Fruit fly (Drosophila melanogaster) whole organism, prepupa: Measurements from ENCODE around the gene mRpL55.

Source experiments
- CG10669 ChIP-seq: fragments of 200-800 bp; sonication (Bioruptor generic); optimal IDR thresholded peaks from 3 replicates; lab custom pipeline; 2018; ENCODE audit warnings: missing biosample characterization, mild to moderate bottlenecking, missing genetic modification characterization, moderate library complexity
- CG11762 ChIP-seq: fragments of 200-800 bp; sonication (Bioruptor generic); optimal IDR thresholded peaks from 3 replicates; lab custom pipeline; 2016; ENCODE audit warnings: missing biosample characterization, missing genetic modification characterization; ENCODE audit not compliant: insufficient read depth
- CG15336 ChIP-seq: fragments of 200-800 bp; sonication (Bioruptor generic); IDR thresholded peaks from 2 replicates; pipeline ENCODE4 v1.3.6; 2022; ENCODE audit warnings: missing biosample characterization, missing genetic modification characterization
- CG1621 ChIP-seq: fragments of 200-800 bp; sonication (Bioruptor generic); optimal IDR thresholded peaks from 3 replicates; lab custom pipeline; 2018; ENCODE audit warnings: missing biosample characterization, mild to moderate bottlenecking, missing genetic modification characterization
- CG3032 ChIP-seq: fragments of 200-800 bp; optimal IDR thresholded peaks from 2 replicates; lab custom pipeline; 2019; ENCODE audit warnings: missing biosample characterization, mild to moderate bottlenecking, missing genetic modification characterization, moderate library complexity
- CG32006 ChIP-seq: fragments of 200-800 bp; sonication (Bioruptor generic); optimal IDR thresholded peaks from 3 replicates; lab custom pipeline; 2017; ENCODE audit warnings: missing biosample characterization, mild to moderate bottlenecking, missing genetic modification characterization
- CG4318 ChIP-seq: fragments of 200-800 bp; sonication (Bioruptor generic); optimal IDR thresholded peaks from 3 replicates; lab custom pipeline; 2017; ENCODE audit warnings: missing biosample characterization, mild to moderate bottlenecking, missing genetic modification characterization
- CG6163 ChIP-seq: fragments of 200-800 bp; sonication (Bioruptor generic); IDR thresholded peaks from 3 replicates; pipeline ENCODE4 v1.3.6; 2022; ENCODE audit warnings: missing biosample characterization, missing genetic modification characterization
- CG7368 ChIP-seq: fragments of 200-800 bp; sonication (Bioruptor generic); optimal IDR thresholded peaks from 3 replicates; lab custom pipeline; 2016; ENCODE audit warnings: missing biosample characterization, missing genetic modification characterization
- CG8119 ChIP-seq: fragments of 200-800 bp; sonication (Bioruptor generic); IDR thresholded peaks from 3 replicates; pipeline ENCODE4 v1.3.6; 2022; ENCODE audit warnings: missing biosample characterization, missing genetic modification characterization
- CG8319 ChIP-seq: fragments of 200-800 bp; sonication (Bioruptor generic); optimal IDR thresholded peaks from 3 replicates; lab custom pipeline; 2016; ENCODE audit warnings: missing biosample characterization, missing genetic modification characterization
- CG8632 ChIP-seq: fragments of 200-800 bp; sonication (Bioruptor generic); optimal IDR thresholded peaks from 3 replicates; lab custom pipeline; 2016; ENCODE audit warnings: missing biosample characterization, missing genetic modification characterization
- CG9139 ChIP-seq: fragments of 200-800 bp; sonication (Bioruptor generic); optimal IDR thresholded peaks from 3 replicates; lab custom pipeline; 2017; ENCODE audit warnings: missing biosample characterization, mild to moderate bottlenecking, missing genetic modification characterization
- Eip75B ChIP-seq: fragments of 200-800 bp; sonication (Bioruptor generic); optimal IDR thresholded peaks from 3 replicates; lab custom pipeline; 2016; ENCODE audit warnings: missing biosample characterization, missing genetic modification characterization
- Eip78C ChIP-seq: fragments of 200-800 bp; sonication (Bioruptor generic); peaks from one replicate; lab custom pipeline; 2016; ENCODE audit warnings: missing biosample characterization, missing genetic modification characterization
- Ets21C ChIP-seq: fragments of 200-800 bp; sonication (Bioruptor generic); optimal IDR thresholded peaks from 3 replicates; lab custom pipeline; 2016; ENCODE audit warnings: missing biosample characterization, missing genetic modification characterization
- Ets96B ChIP-seq: fragments of 200-800 bp; optimal IDR thresholded peaks from 2 replicates; lab custom pipeline; 2019; ENCODE audit warnings: missing biosample characterization, mild to moderate bottlenecking, missing genetic modification characterization, moderate library complexity
- Hr38 ChIP-seq: sonication (Bioruptor generic); optimal IDR thresholded peaks from 2 replicates; lab custom pipeline; 2016; ENCODE audit warnings: missing biosample characterization, missing genetic modification characterization
- Hr4 ChIP-seq: fragments of 200-800 bp; sonication (Bioruptor generic); optimal IDR thresholded peaks from 3 replicates; lab custom pipeline; 2016; ENCODE audit warnings: missing biosample characterization, missing genetic modification characterization
- OdsH ChIP-seq: fragments of 200-800 bp; sonication (Bioruptor generic); optimal IDR thresholded peaks from 3 replicates; lab custom pipeline; 2016; ENCODE audit warnings: missing biosample characterization, missing genetic modification characterization
- achi ChIP-seq: fragments of 200-800 bp; sonication (Bioruptor generic); optimal IDR thresholded peaks from 3 replicates; lab custom pipeline; 2016; ENCODE audit warnings: missing biosample characterization, missing genetic modification characterization
- eg ChIP-seq: fragments of 200-800 bp; sonication (Bioruptor generic); IDR thresholded peaks from 3 replicates; pipeline ENCODE4 v1.3.6; 2022; ENCODE audit warnings: missing biosample characterization, missing genetic modification characterization
- fd85E ChIP-seq: fragments of 200-800 bp; sonication (Bioruptor generic); optimal IDR thresholded peaks from 3 replicates; lab custom pipeline; 2016; ENCODE audit warnings: missing biosample characterization, missing genetic modification characterization
- fkh ChIP-seq: fragments of 200-800 bp; sonication (Bioruptor generic); optimal IDR thresholded peaks from 3 replicates; lab custom pipeline; 2017; ENCODE audit warnings: missing biosample characterization, mild to moderate bottlenecking, missing genetic modification characterization, moderate library complexity
- lz ChIP-seq: fragments of 200-800 bp; sonication (Bioruptor generic); optimal IDR thresholded peaks from 3 replicates; lab custom pipeline; 2016; ENCODE audit warnings: missing biosample characterization, missing genetic modification characterization
- net ChIP-seq: fragments of 200-800 bp; sonication (Bioruptor generic); optimal IDR thresholded peaks from 3 replicates; lab custom pipeline; 2016; ENCODE audit warnings: missing biosample characterization, missing genetic modification characterization
- pdm3 ChIP-seq: fragments of 200-800 bp; sonication (Bioruptor generic); optimal IDR thresholded peaks from 3 replicates; lab custom pipeline; 2016; ENCODE audit warnings: missing biosample characterization, missing genetic modification characterization
- spab ChIP-seq: fragments of 200-800 bp; sonication (Bioruptor generic); optimal IDR thresholded peaks from 2 replicates; lab custom pipeline; 2017; ENCODE audit warnings: missing biosample characterization, mild to moderate bottlenecking, missing genetic modification characterization, missing genetic modification reagents
- svp ChIP-seq: fragments of 200-800 bp; sonication (Bioruptor generic); peaks from one replicate; lab custom pipeline; 2016; ENCODE audit warnings: missing biosample characterization, missing genetic modification characterization
- vri ChIP-seq: fragments of 200-800 bp; sonication (Bioruptor generic); optimal IDR thresholded peaks from 3 replicates; lab custom pipeline; 2016; ENCODE audit warnings: missing biosample characterization, mild to moderate bottlenecking, missing genetic modification characterization

The mRpL55 gene

dm6 chr3R:19104123-19104522 lies 9.4 kb upstream of the mRpL55 start (continued):
- TF ChIP-seq spab (peak; percentile 19), CG9139 (GFP tag; lab: Kevin White, UChicago) (no peak), CG1621 (peak; percentile 23), CG15336 (GFP tag; lab: Robert Waterston, UW) (peak; percentile 92), CG3032 (tag; lab: Kevin White, UChicago) (peak; percentile 6), CG8119 (GFP tag; lab: Robert Waterston, UW) (peak; percentile 87), eg (GFP tag; lab: Robert Waterston, UW) (peak; percentile 81), Eip75B (GFP tag; lab: Kevin White, UChicago) (peak; percentile 52), Hr4 (GFP tag; lab: Kevin White, UChicago) (peak; percentile 85), fkh (GFP tag; lab: Kevin White, UChicago) (no peak), CG7368 (peak; percentile 8), CG32006 (GFP tag; lab: Kevin White, UChicago) (peak; percentile 86), CG4318 (GFP tag; lab: Kevin White, UChicago) (peak; percentile 51), lz (GFP tag; lab: Kevin White, UChicago) (peak; percentile 43), Ets21C (GFP tag; lab: Kevin White, UChicago) (peak; percentile 10), CG11762 (peak; percentile 40), net (GFP tag; lab: Kevin White, UChicago) (peak; percentile 72), CG10669 (GFP tag; lab: Kevin White, UChicago) (peak; percentile 32)
- TF ChIP-seq, all 60 proteins: peak for 47

- TF ChIP-seq pdm3 (GFP tag; lab: Kevin White, UChicago) (no peak), CG8632 (no peak), OdsH (no peak)
These were observed 8.5 kb upstream of the mRpL55 start for dm6 chr3R:19103189-19103588.

DNA sequence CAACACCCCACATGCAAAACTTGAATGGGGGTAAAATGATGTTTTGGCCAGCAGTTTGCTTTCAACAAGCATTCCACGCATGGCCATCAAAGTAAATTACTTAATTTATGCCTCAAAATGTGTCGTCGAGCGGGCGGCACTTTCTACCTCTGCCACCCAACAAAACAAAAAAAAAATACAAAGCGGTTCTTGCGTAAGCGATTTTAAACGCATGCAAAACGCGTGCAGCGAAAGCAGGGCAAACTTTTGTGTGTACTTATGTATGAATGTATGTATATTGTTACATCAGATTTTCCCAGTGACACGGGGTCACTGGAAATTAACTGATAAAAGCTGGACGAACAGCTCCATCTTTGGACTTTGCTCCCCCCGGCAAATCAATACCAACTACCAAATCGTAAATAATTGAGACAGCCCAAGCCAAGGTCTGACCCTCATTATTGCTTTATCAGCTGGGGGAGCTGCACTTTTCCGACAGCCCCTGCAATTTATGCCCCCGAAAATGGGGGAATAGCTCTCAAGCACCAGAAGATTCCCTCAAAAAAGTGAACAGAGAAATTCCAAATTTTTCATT lies 6.6 kb upstream of the mRpL55 start:
- no peak for TF ChIP-seq CG4318 (GFP tag; lab: Kevin White, UChicago)
- TF ChIP-seq Hr38 (GFP tag; lab: Kevin White, UChicago): no peak
- TF ChIP-seq svp (GFP tag; lab: Kevin White, UChicago): peak; percentile 80
- TF ChIP-seq achi (GFP tag; lab: Kevin White, UChicago): no peak
- no peak for TF ChIP-seq Ets96B (tag; lab: Kevin White, UChicago)
- TF ChIP-seq pdm3 (GFP tag; lab: Kevin White, UChicago): no peak
- TF ChIP-seq CG10669 (GFP tag; lab: Kevin White, UChicago): no peak
- no peak for TF ChIP-seq fd85E

DNA sequence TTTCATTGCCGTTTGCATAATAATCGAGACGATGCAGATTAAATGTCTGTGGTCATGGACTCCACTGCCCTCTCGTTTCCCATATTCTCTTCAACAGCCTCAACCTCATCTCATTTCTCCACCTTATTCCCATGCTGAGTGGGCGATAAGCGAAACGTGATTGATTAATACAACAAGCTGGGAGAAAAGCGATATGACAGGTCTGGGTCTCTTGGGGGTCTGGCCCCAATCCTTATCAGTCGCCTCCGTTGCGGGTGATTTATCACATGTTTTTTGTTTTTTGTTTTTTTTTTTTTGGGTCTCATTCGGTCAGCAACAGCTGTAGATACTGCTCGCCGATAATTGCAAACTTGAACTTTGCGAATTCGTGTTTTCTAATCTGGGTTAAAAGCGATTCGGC lies 5.4 kb upstream of the mRpL55 start:
- TF ChIP-seq Eip75B (GFP tag; lab: Kevin White, UChicago) (peak; percentile 18), svp (GFP tag; lab: Kevin White, UChicago) (peak; percentile 99), CG8319 (GFP tag; lab: Kevin White, UChicago) (no peak), CG7368 (no peak), vri (GFP tag; lab: Kevin White, UChicago) (peak; percentile 51), CG6163 (GFP tag; lab: Robert Waterston, UW) (peak; percentile 44; the same call in 1 of the 3 replicates), Eip78C (GFP tag; lab: Kevin White, UChicago) (peak; percentile 24)

DNA sequence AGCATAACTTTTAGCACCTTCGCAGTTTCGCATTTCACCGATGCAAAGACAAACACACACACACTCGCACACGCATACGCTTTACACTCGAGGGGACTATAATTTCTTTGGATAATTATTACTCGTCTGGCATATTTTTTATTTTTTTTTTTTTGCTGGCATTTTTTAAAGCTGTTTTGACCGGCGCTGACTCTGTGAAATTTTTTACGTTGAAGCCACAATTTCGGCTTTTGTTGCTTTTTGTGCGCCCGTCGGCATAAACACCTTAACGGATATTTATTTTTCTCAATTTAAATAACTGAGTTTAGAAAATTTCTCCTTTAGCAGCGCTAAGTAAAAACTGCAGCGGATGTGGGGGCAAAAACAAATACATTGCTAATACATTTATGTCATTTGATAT lies 3.6 kb upstream of the mRpL55 start:
- TF ChIP-seq fd85E (no peak), eg (GFP tag; lab: Robert Waterston, UW) (0 out of 3 replicates have a peak, but pooled peaks have one; percentile 35), CG15336 (GFP tag; lab: Robert Waterston, UW) (peak; percentile 28; the same call in 1 of the 2 replicates)
